Worm (Caenorhabditis elegans): Measurements from ENCODE around the gene srh-170.
"Not testable (repeated sequence)": the region's sequence is repeated elsewhere in the genome, so short reads cannot be mapped to it uniquely, and the experiment has no call there.

Gene srh-170

ce11 chrV:15367770-15368169 is 20.9 kb downstream of the srh-170 start:
- TF ChIP-seq C16A3.4 (tag; optimal IDR thresholded peaks at IDR 0.05) (no peak), hpl-2 (GFP tag; optimal IDR thresholded peaks at IDR 0.05) (no peak), nhr-12 (tag; optimal IDR thresholded peaks at IDR 0.05) (no peak)

- TF ChIP-seq ama-1 (optimal IDR thresholded peaks at IDR 0.05); efl-3 (GFP tag; optimal IDR thresholded peaks at IDR 0.05); zip-4 (GFP tag; optimal IDR thresholded peaks at IDR 0.05): not testable (repeated sequence)
These were observed 27.3 kb downstream of the srh-170 start, which contains the start of gene ech-1.1 for ce11 chrV:15361412-15361811. Gene ech-1.1 (minus strand): TSS chrV:15361512.

ce11 chrV:15354648-15355047 is 34.0 kb downstream of the srh-170 start, which contains the start of gene C29F3.7:
Gene C29F3.7 (plus strand): TSS chrV:15354901.
- TF ChIP-seq lin-13 (GFP tag; optimal IDR thresholded peaks at IDR 0.05) (no peak), zag-1 (tag; optimal IDR thresholded peaks at IDR 0.05) (no peak), elt-2 (tag; optimal IDR thresholded peaks at IDR 0.05) (peak; percentile 98), irx-1 (tag; optimal IDR thresholded peaks at IDR 0.05) (no peak), lin-35 (GFP tag; optimal IDR thresholded peaks at IDR 0.05) (peak in 1 of 2 experiments; percentile 42), mab-9 (GFP tag; IDR thresholded peaks at IDR 0.05) (no peak), alr-1 (tag; optimal IDR thresholded peaks at IDR 0.05; ENCODE audit: borderline replicate concordance) (no peak), nhr-11 (tag; optimal IDR thresholded peaks at IDR 0.05) (no peak), pax-3 (tag; optimal IDR thresholded peaks at IDR 0.05) (peak; percentile 67), pqm-1 (tag; optimal IDR thresholded peaks at IDR 0.05) (peak; percentile 55), snu-23 (GFP tag; optimal IDR thresholded peaks at IDR 0.05) (no peak), C34B4.2 (tag; optimal IDR thresholded peaks at IDR 0.05) (no peak), efl-1 (optimal IDR thresholded peaks at IDR 0.05) (no peak), efl-1 (GFP tag; optimal IDR thresholded peaks at IDR 0.05 in 1 of 2) (peak in 1 of 2 experiments; percentile 44), nhr-20 (tag; optimal IDR thresholded peaks at IDR 0.05) (peak; percentile 63)

- no peak for TF ChIP-seq lin-14 (GFP tag; optimal IDR thresholded peaks at IDR 0.05)
- TF ChIP-seq nhr-84 (tag; optimal IDR thresholded peaks at IDR 0.05) = no peak
- no peak for TF ChIP-seq nhr-47 (tag; optimal IDR thresholded peaks at IDR 0.05)
- TF ChIP-seq ztf-11 (tag; optimal IDR thresholded peaks at IDR 0.05) = no peak
- no peak for TF ChIP-seq lin-13 (GFP tag; optimal IDR thresholded peaks at IDR 0.05)
These were observed 36.3 kb downstream of the srh-170 start, which contains the start of gene srx-58 for ce11 chrV:15352376-15352775. Gene srx-58 (plus strand): TSS chrV:15352676.

- no peak for TF ChIP-seq snu-23 (GFP tag; optimal IDR thresholded peaks at IDR 0.05)
- TF ChIP-seq sup-37 (GFP tag; optimal IDR thresholded peaks at IDR 0.05) = no peak
- TF ChIP-seq dsc-1 (tag; optimal IDR thresholded peaks at IDR 0.05) = no peak
- TF ChIP-seq alr-1 (tag; optimal IDR thresholded peaks at IDR 0.05; ENCODE audit: borderline replicate concordance) = no peak
- no peak for TF ChIP-seq fkh-10 (GFP tag; optimal IDR thresholded peaks at IDR 0.05)
- no peak for TF ChIP-seq elt-2 (tag; optimal IDR thresholded peaks at IDR 0.05)
- TF ChIP-seq snpc-4 (tag; optimal IDR thresholded peaks at IDR 0.05) = no peak
- TF ChIP-seq skn-1 (tag; optimal IDR thresholded peaks at IDR 0.05) = no peak
- no peak for TF ChIP-seq Y116A8C.19 (tag; optimal IDR thresholded peaks at IDR 0.05; ENCODE audit: borderline replicate concordance)
- TF ChIP-seq lin-14 (GFP tag; optimal IDR thresholded peaks at IDR 0.05) = no peak
- TF ChIP-seq zip-4 (GFP tag; optimal IDR thresholded peaks at IDR 0.05) = no peak
- TF ChIP-seq efl-3 (GFP tag; optimal IDR thresholded peaks at IDR 0.05) = no peak
These were observed 38.1 kb downstream of the srh-170 start, which contains the start of gene clec-231 for ce11 chrV:15350615-15351014. Gene clec-231 (minus strand): TSS chrV:15350715.

DNA sequence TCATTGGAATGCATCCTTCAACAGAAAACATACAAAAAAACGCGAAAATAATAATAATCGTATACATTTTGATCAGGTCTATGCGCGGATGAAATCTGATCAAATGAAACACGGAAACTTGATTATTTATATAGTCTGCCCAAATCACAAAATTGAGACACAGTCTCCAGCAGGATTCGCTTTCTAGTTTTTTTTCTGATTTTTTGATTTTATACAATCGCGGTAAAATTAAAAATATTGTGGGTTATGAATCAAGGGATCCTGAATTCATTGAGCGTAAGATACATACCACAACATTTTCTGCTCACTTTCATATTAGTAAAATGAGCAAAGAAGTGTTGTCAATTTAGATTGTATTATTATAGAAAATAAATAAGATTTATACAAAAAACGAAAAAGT is 39.6 kb downstream of the srh-170 start, which contains the start of gene clec-230:
clec-230 (minus strand) TSS at position 101 of the 400 bp plus-strand sequence.
- no peak for TF ChIP-seq ztf-11 (tag; optimal IDR thresholded peaks at IDR 0.05)
- no peak for TF ChIP-seq mef-2 (tag; optimal IDR thresholded peaks at IDR 0.05)
- no peak for TF ChIP-seq nhr-90 (tag; optimal IDR thresholded peaks at IDR 0.05; ENCODE audit: poor library complexity)
- TF ChIP-seq snu-23 (GFP tag; optimal IDR thresholded peaks at IDR 0.05) = no peak
- TF ChIP-seq tbx-2 (tag; optimal IDR thresholded peaks at IDR 0.05) = no peak
- TF ChIP-seq vab-15 (tag; optimal IDR thresholded peaks at IDR 0.05) = no peak
- no peak for TF ChIP-seq ets-5 (GFP tag; IDR thresholded peaks at IDR 0.05)
- no peak for TF ChIP-seq lin-15B (tag; optimal IDR thresholded peaks at IDR 0.05)
- TF ChIP-seq jun-1 (tag; optimal IDR thresholded peaks at IDR 0.05) = no peak
- TF ChIP-seq sox-4 (tag; optimal IDR thresholded peaks at IDR 0.05) = no peak
- no peak for TF ChIP-seq pax-3 (tag; optimal IDR thresholded peaks at IDR 0.05)
- TF ChIP-seq ceh-8 (GFP tag; optimal IDR thresholded peaks at IDR 0.05) = no peak
- no peak for TF ChIP-seq nhr-76 (tag; optimal IDR thresholded peaks at IDR 0.05)
- TF ChIP-seq fkh-4 (tag; optimal IDR thresholded peaks at IDR 0.05; ENCODE audit: borderline replicate concordance) = no peak

All from whole organism, L1 larva.